Worm (Caenorhabditis elegans): ENCODE data around the gene F10D7.5.

DNA sequence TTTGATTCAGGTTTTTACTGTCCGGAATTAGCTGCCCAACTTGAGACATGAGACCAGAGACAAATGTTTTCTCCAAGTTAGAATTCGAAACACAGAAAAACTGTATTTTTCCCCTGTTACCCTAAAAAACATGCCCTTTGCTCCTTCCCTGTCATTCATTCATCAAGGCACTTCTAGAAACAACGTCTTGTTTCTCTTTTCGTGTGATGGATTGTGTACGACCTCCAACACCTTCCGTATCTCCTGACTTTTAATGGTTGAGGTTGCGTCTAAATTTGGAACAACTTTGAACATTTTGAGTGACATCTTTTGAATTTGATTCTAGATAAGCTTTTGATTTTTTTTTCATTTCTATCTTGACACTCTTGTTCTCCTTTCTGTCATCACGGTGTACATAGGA lies 31.2 kb upstream of the F10D7.5 start:
- TF ChIP-seq tab-1 (GFP tag; IDR thresholded peaks at IDR 0.05) (no peak), ref-1 (GFP tag; conservative IDR thresholded peaks at IDR 0.05) (no peak), med-1 (GFP tag; optimal IDR thresholded peaks at IDR 0.05; ENCODE audit: insufficient read depth) (no peak), T22C8.4 (GFP tag; IDR thresholded peaks at IDR 0.05) (no peak)

Data from whole organism, midembryonic.